Fruit fly (Drosophila melanogaster) whole organism, embryonic: ENCODE measurements around the gene Pop4.
A peak's percentile ranks its signal among the peaks of the same experiment; 100 is the strongest.

ENCODE experiments used
- Bgb ChIP-seq: fragments of 200-800 bp; sonication (Bioruptor generic); IDR thresholded peaks from 2 replicates; pipeline ENCODE4 v1.3.6; 2022; ENCODE audit warnings: missing biosample characterization, missing genetic modification characterization; ENCODE audit not compliant: partially characterized antibody
- CG10209 ChIP-seq: fragments of 200-800 bp; sonication (Bioruptor generic); optimal IDR thresholded peaks from 3 replicates; lab custom pipeline; 2017; ENCODE audit warnings: missing biosample characterization, mild to moderate bottlenecking, missing genetic modification characterization, missing genetic modification reagents
- CG10274 ChIP-seq: fragments of 200-800 bp; sonication (Bioruptor generic); optimal IDR thresholded peaks from 3 replicates; lab custom pipeline; 2017; ENCODE audit warnings: missing biosample characterization, mild to moderate bottlenecking, missing genetic modification characterization
- CG10959 ChIP-seq: fragments of 200-800 bp; sonication (Bioruptor generic); IDR thresholded peaks from 2 replicates; pipeline ENCODE4 v1.3.6; 2022; ENCODE audit warnings: missing biosample characterization, missing genetic modification characterization
- CG10979 ChIP-seq: fragments of 200-800 bp; sonication (Bioruptor generic); optimal IDR thresholded peaks from 2 replicates; lab custom pipeline; 2018; ENCODE audit warnings: missing biosample characterization, mild to moderate bottlenecking, missing genetic modification characterization, moderate library complexity
- CG11398 ChIP-seq: fragments of 200-800 bp; sonication (Bioruptor generic); optimal IDR thresholded peaks from 2 replicates; lab custom pipeline; 2016; ENCODE audit warnings: missing biosample characterization, missing genetic modification characterization
- CG12104 ChIP-seq: fragments of 200-800 bp; sonication (Bioruptor generic); optimal IDR thresholded peaks from 3 replicates; lab custom pipeline; 2016; ENCODE audit warnings: missing biosample characterization, missing genetic modification characterization
- CG14710 ChIP-seq: fragments of 200-800 bp; sonication (Bioruptor generic); optimal IDR thresholded peaks from 3 replicates; lab custom pipeline; 2019; ENCODE audit warnings: missing biosample characterization, mild to moderate bottlenecking, missing genetic modification characterization, moderate library complexity
- CG15011 ChIP-seq: fragments of 200-800 bp; sonication (Bioruptor generic); optimal IDR thresholded peaks from 3 replicates; lab custom pipeline; 2018; ENCODE audit warnings: missing biosample characterization, mild to moderate bottlenecking, missing genetic modification characterization
- CG15269 ChIP-seq: fragments of 200-800 bp; sonication (Bioruptor generic); optimal IDR thresholded peaks from 2 replicates; lab custom pipeline; 2018; ENCODE audit warnings: missing biosample characterization, mild to moderate bottlenecking, missing genetic modification characterization, moderate library complexity
- CG1602 ChIP-seq: fragments of 200-800 bp; sonication (Bioruptor generic); optimal IDR thresholded peaks from 3 replicates; lab custom pipeline; 2016; ENCODE audit warnings: missing biosample characterization, missing genetic modification characterization
- CG17802 ChIP-seq: fragments of 200-800 bp; sonication (Bioruptor generic); optimal IDR thresholded peaks from 2 replicates; lab custom pipeline; 2018; ENCODE audit warnings: missing biosample characterization, mild to moderate bottlenecking, missing genetic modification characterization, moderate library complexity
- CG2120 ChIP-seq: fragments of 200-800 bp; sonication (Bioruptor generic); optimal IDR thresholded peaks from 3 replicates; lab custom pipeline; 2016; ENCODE audit warnings: missing biosample characterization, missing genetic modification characterization
- CG2875 ChIP-seq: fragments of 200-800 bp; sonication (Bioruptor generic); optimal IDR thresholded peaks from 2 replicates; lab custom pipeline; 2017; ENCODE audit warnings: missing biosample characterization, mild to moderate bottlenecking, missing genetic modification characterization, missing genetic modification reagents
- CG4707 ChIP-seq: fragments of 200-800 bp; sonication (Bioruptor generic); optimal IDR thresholded peaks from 2 replicates; lab custom pipeline; 2018; ENCODE audit warnings: missing biosample characterization, mild to moderate bottlenecking, missing genetic modification characterization, moderate library complexity
- CG4820 ChIP-seq: fragments of 200-800 bp; sonication (Bioruptor generic); optimal IDR thresholded peaks from 3 replicates; lab custom pipeline; 2016; ENCODE audit warnings: missing biosample characterization, missing genetic modification characterization
- CG5953 ChIP-seq: fragments of 200-800 bp; sonication (Bioruptor generic); IDR thresholded peaks from 2 replicates; pipeline ENCODE4 v1.3.6; 2022; ENCODE audit warnings: missing biosample characterization, missing genetic modification characterization
- CG7357 ChIP-seq: fragments of 200-800 bp; sonication (Bioruptor generic); IDR thresholded peaks from 3 replicates; pipeline ENCODE4 v1.3.6; 2022; ENCODE audit warnings: missing biosample characterization, missing genetic modification characterization
- CG8924 ChIP-seq: fragments of 200-800 bp; optimal IDR thresholded peaks from 3 replicates; lab custom pipeline; 2019; ENCODE audit warnings: missing biosample characterization, mild to moderate bottlenecking, missing genetic modification characterization, moderate library complexity
- CG9876 ChIP-seq: fragments of 200-800 bp; sonication (Bioruptor generic); optimal IDR thresholded peaks from 2 replicates; lab custom pipeline; 2016; ENCODE audit warnings: missing biosample characterization, missing genetic modification characterization
- CkIIα-i1 ChIP-seq: fragments of 200-800 bp; sonication (Bioruptor generic); IDR thresholded peaks from 2 replicates; pipeline ENCODE4 v1.3.6; 2022; ENCODE audit warnings: missing biosample characterization, missing genetic modification characterization
- Doc2 ChIP-seq: fragments of 200-800 bp; sonication (Bioruptor generic); IDR thresholded peaks from 2 replicates; pipeline ENCODE4 v1.3.6; 2022; ENCODE audit warnings: missing biosample characterization, missing genetic modification characterization
- Dp ChIP-seq: fragments of 200-800 bp; sonication (Bioruptor generic); optimal IDR thresholded peaks from 2 replicates; lab custom pipeline; 2018; ENCODE audit warnings: missing biosample characterization, mild to moderate bottlenecking, missing genetic modification characterization, moderate library complexity
- Fer2 ChIP-seq: fragments of 200-800 bp; sonication (Bioruptor generic); optimal IDR thresholded peaks from 2 replicates; lab custom pipeline; 2018; ENCODE audit warnings: missing biosample characterization, mild to moderate bottlenecking, missing genetic modification characterization, moderate library complexity
- HLHmδ ChIP-seq: fragments of 200-800 bp; sonication (Bioruptor generic); optimal IDR thresholded peaks from 2 replicates; lab custom pipeline; 2018; ENCODE audit warnings: missing biosample characterization, mild to moderate bottlenecking, missing genetic modification characterization, moderate library complexity
- Meics ChIP-seq: fragments of 200-800 bp; sonication (Bioruptor generic); optimal IDR thresholded peaks from 2 replicates; lab custom pipeline; 2017; ENCODE audit warnings: missing biosample characterization, mild to moderate bottlenecking, missing genetic modification characterization
- NfI ChIP-seq: fragments of 200-800 bp; sonication (Bioruptor generic); optimal IDR thresholded peaks from 3 replicates; lab custom pipeline; 2018; ENCODE audit warnings: missing biosample characterization, mild to moderate bottlenecking, missing genetic modification characterization, moderate library complexity
- Ptx1 ChIP-seq: fragments of 200-800 bp; sonication (Bioruptor generic); IDR thresholded peaks from 2 replicates; pipeline ENCODE4 v1.3.6; 2022; ENCODE audit warnings: missing biosample characterization, missing genetic modification characterization
- Ravus ChIP-seq: fragments of 200-800 bp; sonication (Bioruptor generic); IDR thresholded peaks from 2 replicates; pipeline ENCODE4 v1.3.6; 2022; ENCODE audit warnings: missing biosample characterization, missing genetic modification characterization
- Spps ChIP-seq: fragments of 200-800 bp; sonication (Bioruptor generic); optimal IDR thresholded peaks from 2 replicates; lab custom pipeline; 2018; ENCODE audit warnings: missing biosample characterization, mild to moderate bottlenecking, missing genetic modification characterization
- ac ChIP-seq: fragments of 200-800 bp; sonication (Bioruptor generic); optimal IDR thresholded peaks from 3 replicates; lab custom pipeline; 2017; ENCODE audit warnings: missing biosample characterization, mild to moderate bottlenecking, missing genetic modification characterization
- ap ChIP-seq: fragments of 200-800 bp; sonication (Bioruptor generic); IDR thresholded peaks from 2 replicates; pipeline ENCODE4 v1.3.6; 2022; ENCODE audit warnings: missing biosample characterization, missing genetic modification characterization
- ara ChIP-seq: fragments of 200-800 bp; sonication (Bioruptor generic); IDR thresholded peaks from 2 replicates; pipeline ENCODE4 v1.3.6; 2022; ENCODE audit warnings: missing biosample characterization, missing genetic modification characterization
- da ChIP-seq: fragments of 200-800 bp; sonication (Bioruptor generic); optimal IDR thresholded peaks from 2 replicates; lab custom pipeline; 2016; ENCODE audit warnings: missing biosample characterization, missing genetic modification characterization
- dm ChIP-seq: fragments of 200-800 bp; sonication (Bioruptor generic); optimal IDR thresholded peaks from 3 replicates; lab custom pipeline; 2016; ENCODE audit warnings: missing biosample characterization, missing genetic modification characterization
- gro ChIP-seq: fragments of 200-800 bp; sonication (Bioruptor generic); optimal IDR thresholded peaks from 2 replicates; lab custom pipeline; 2016; ENCODE audit warnings: missing biosample characterization, missing genetic modification characterization
- jing ChIP-seq: fragments of 200-800 bp; sonication (Bioruptor generic); optimal IDR thresholded peaks from 2 replicates; lab custom pipeline; 2018; ENCODE audit warnings: missing biosample characterization, mild to moderate bottlenecking, missing genetic modification characterization
- nau ChIP-seq: fragments of 200-800 bp; sonication (Bioruptor generic); optimal IDR thresholded peaks from 3 replicates; lab custom pipeline; 2017; ENCODE audit warnings: missing biosample characterization, mild to moderate bottlenecking, missing genetic modification characterization, missing genetic modification reagents
- otp ChIP-seq: fragments of 200-800 bp; sonication (Bioruptor generic); IDR thresholded peaks from 3 replicates; pipeline ENCODE4, ENCODE4 v1.3.6; 2022; ENCODE audit warnings: missing biosample characterization, missing genetic modification characterization
- scrt ChIP-seq: fragments of 200-800 bp; sonication (Bioruptor generic); optimal IDR thresholded peaks from 2 replicates; lab custom pipeline; 2018; ENCODE audit warnings: missing biosample characterization, mild to moderate bottlenecking, missing genetic modification characterization, moderate library complexity
- shn ChIP-seq: fragments of 200-800 bp; sonication (Bioruptor generic); optimal IDR thresholded peaks from 3 replicates; lab custom pipeline; 2016; ENCODE audit warnings: missing biosample characterization, missing genetic modification characterization
- sima ChIP-seq: fragments of 200-800 bp; sonication (Bioruptor generic); optimal IDR thresholded peaks from 2 replicates; lab custom pipeline; 2016; ENCODE audit warnings: missing biosample characterization, missing genetic modification characterization
- sna ChIP-seq: fragments of 200-800 bp; sonication (Bioruptor generic); IDR thresholded peaks from 2 replicates; pipeline ENCODE4 v1.3.6; 2022; ENCODE audit warnings: missing biosample characterization, missing genetic modification characterization; ENCODE audit not compliant: partially characterized antibody
- sr ChIP-seq: fragments of 200-800 bp; sonication (Bioruptor generic); IDR thresholded peaks from 3 replicates; pipeline ENCODE4 v1.3.6; 2022; ENCODE audit warnings: missing biosample characterization, missing genetic modification characterization
- stwl ChIP-seq: fragments of 200-800 bp; sonication (Bioruptor generic); optimal IDR thresholded peaks from 3 replicates; lab custom pipeline; 2018; ENCODE audit warnings: missing biosample characterization, mild to moderate bottlenecking, missing genetic modification characterization, moderate library complexity
- toy ChIP-seq: fragments of 200-800 bp; sonication (Bioruptor generic); IDR thresholded peaks from 2 replicates; pipeline ENCODE4 v1.3.6; 2022; ENCODE audit warnings: missing biosample characterization, missing genetic modification characterization
- z ChIP-seq: fragments of 200-800 bp; sonication (Bioruptor generic); IDR thresholded peaks from 3 replicates; pipeline ENCODE4 v1.3.6; 2022; ENCODE audit warnings: missing biosample characterization, missing genetic modification characterization
- zfh2 ChIP-seq: fragments of 200-800 bp; sonication (Bioruptor generic); optimal IDR thresholded peaks from 2 replicates; lab custom pipeline; 2016; ENCODE audit warnings: missing biosample characterization, missing genetic modification characterization

Gene Pop4

dm6 chr3L:8024278-8025140 lies 46.1 kb upstream of the Pop4 start (continued):
- TF ChIP-seq CG2120, result peak; percentile 41
- TF ChIP-seq CG7357, result peak; percentile 43; the same call in 1 of the 3 replicates
- TF ChIP-seq Ptx1 (GFP tag; lab: Robert Waterston, UW), result peak; percentile 75
- peak; percentile 52 for TF ChIP-seq HLHmδ (GFP tag; lab: Kevin White, UChicago)
- no peak for TF ChIP-seq NfI

DNA sequence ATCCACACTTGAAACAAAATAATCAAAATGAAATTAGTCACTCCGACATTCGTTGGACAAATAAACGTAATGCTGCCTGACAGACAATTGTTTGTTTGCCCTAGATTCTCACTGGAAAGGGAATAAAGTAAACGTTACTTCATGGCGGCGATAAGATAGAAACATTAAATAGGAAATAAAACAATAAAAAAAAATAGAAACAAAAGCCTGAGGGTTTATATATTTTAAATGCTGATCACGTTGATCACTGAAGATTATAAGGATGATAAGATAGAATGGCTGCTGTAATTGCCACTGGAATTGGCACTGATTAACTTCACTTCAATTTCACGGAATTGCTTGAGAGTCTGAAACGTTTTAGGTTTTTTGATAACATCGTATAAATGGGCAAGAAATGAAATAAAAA lies 40.2 kb upstream of the Pop4 start:
- TF ChIP-seq CG8924, result peak; percentile 45
- TF ChIP-seq Meics (GFP tag; lab: Kevin White, UChicago), result peak; percentile 6
- TF ChIP-seq CG17802 (tag; lab: Kevin White, UChicago), result no peak
- no peak for TF ChIP-seq CG10274 (GFP tag; lab: Kevin White, UChicago)
- no peak for TF ChIP-seq CG9876
- TF ChIP-seq sna (GFP tag; lab: Robert Waterston, UW), result no peak
- TF ChIP-seq Dp, result no peak
- TF ChIP-seq HLHmδ (GFP tag; lab: Kevin White, UChicago), result peak; percentile 12
- TF ChIP-seq CG2875, result peak; percentile 37
- no peak for TF ChIP-seq zfh2 (GFP tag; lab: Kevin White, UChicago)
- peak; percentile 1 for TF ChIP-seq CG14710 (tag; lab: Kevin White, UChicago)
- peak; percentile 6 for TF ChIP-seq CG10209
- no peak for TF ChIP-seq Fer2 (tag; lab: Kevin White, UChicago)
- peak; percentile 68 for TF ChIP-seq CG4707
- TF ChIP-seq CG4820, result no peak
- no peak for TF ChIP-seq dm (GFP tag; lab: Kevin White, UChicago)
- no peak for TF ChIP-seq CkIIα-i1 (GFP tag; lab: Robert Waterston, UW)
- no peak for TF ChIP-seq da (GFP tag; lab: Kevin White, UChicago)
- no peak for TF ChIP-seq otp (GFP tag; lab: Robert Waterston, UW)
- TF ChIP-seq stwl (tag; lab: Kevin White, UChicago), result no peak
- TF ChIP-seq jing, result no peak
- TF ChIP-seq CG11398 (GFP tag; lab: Kevin White, UChicago), result no peak
- no peak for TF ChIP-seq CG10979 (tag; lab: Kevin White, UChicago)
- TF ChIP-seq shn (GFP tag; lab: Kevin White, UChicago), result no peak
- no peak for TF ChIP-seq sr (GFP tag; lab: Robert Waterston, UW)
- no peak for TF ChIP-seq Ravus (GFP tag; lab: Robert Waterston, UW)
- TF ChIP-seq toy (GFP tag; lab: Robert Waterston, UW), result no peak
- TF ChIP-seq Bgb (GFP tag; lab: Robert Waterston, UW), result no peak
- no peak for TF ChIP-seq ap (GFP tag; lab: Robert Waterston, UW)
- TF ChIP-seq gro (GFP tag; lab: Kevin White, UChicago), result no peak
- TF ChIP-seq Doc2 (GFP tag; lab: Robert Waterston, UW), result no peak
- no peak for TF ChIP-seq ara (GFP tag; lab: Robert Waterston, UW)
- no peak for TF ChIP-seq CG15011 (GFP tag; lab: Kevin White, UChicago)
- no peak for TF ChIP-seq scrt
- no peak for TF ChIP-seq z
- TF ChIP-seq CG1602 (GFP tag; lab: Kevin White, UChicago), result no peak
- no peak for TF ChIP-seq CG5953 (GFP tag; lab: Robert Waterston, UW)
- peak; percentile 33 for TF ChIP-seq CG15269 (tag; lab: Kevin White, UChicago)
- TF ChIP-seq nau (GFP tag; lab: Kevin White, UChicago), result peak; percentile 23
- no peak for TF ChIP-seq Spps (tag; lab: Kevin White, UChicago)
- no peak for TF ChIP-seq sima
- TF ChIP-seq CG10959, result no peak
- no peak for TF ChIP-seq ac (GFP tag; lab: Kevin White, UChicago)
- no peak for TF ChIP-seq CG12104 (GFP tag; lab: Kevin White, UChicago)
